Worm (Caenorhabditis elegans): Measurements from ENCODE around the gene col-36.

DNA sequence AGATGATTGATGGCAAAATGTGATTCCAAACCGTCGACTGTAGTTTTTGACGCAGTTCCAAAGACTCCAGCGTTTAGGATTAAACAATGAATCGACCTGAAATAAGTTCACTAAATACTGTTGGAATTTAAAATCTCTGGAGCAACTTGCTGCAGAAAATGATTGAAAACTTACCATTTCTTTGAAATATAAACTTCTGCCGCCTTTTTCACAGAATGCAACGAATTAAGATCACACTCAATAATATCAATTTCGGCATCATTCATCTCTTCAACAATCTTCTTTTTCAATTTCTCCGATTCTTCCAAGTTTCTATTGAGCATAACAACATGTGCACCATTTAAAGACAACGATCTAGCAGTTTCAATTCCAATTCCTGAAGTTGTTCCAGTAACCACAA is 39.0 kb upstream of the col-36 start:
- TF ChIP-seq ztf-11 (tag; optimal IDR thresholded peaks at IDR 0.05) (no peak), unc-39 (tag; optimal IDR thresholded peaks at IDR 0.05) (no peak), lin-32 (GFP tag; optimal IDR thresholded peaks at IDR 0.05) (no peak), nhr-28 (tag; optimal IDR thresholded peaks at IDR 0.05) (no peak), tbx-8 (GFP tag; optimal IDR thresholded peaks at IDR 0.05) (no peak), mab-5 (tag; optimal IDR thresholded peaks at IDR 0.05) (no peak), ceh-43 (GFP tag; optimal IDR thresholded peaks at IDR 0.05) (no peak), nhr-12 (tag; optimal IDR thresholded peaks at IDR 0.05) (no peak), snpc-4 (tag; optimal IDR thresholded peaks at IDR 0.05) (no peak)

Measured in whole organism, mixed stage, embryonic.